Worm (Caenorhabditis elegans): Measurements from ENCODE around the gene ZK669.5.

- TF ChIP-seq lag-1 (GFP tag; IDR thresholded peaks at IDR 0.05) (no peak), akir-1 (GFP tag; optimal IDR thresholded peaks at IDR 0.05) (no peak), nhr-27 (tag; optimal IDR thresholded peaks at IDR 0.05) (no peak), snpc-4 (GFP tag; optimal IDR thresholded peaks at IDR 0.05) (no peak), snpc-4 (tag; optimal IDR thresholded peaks at IDR 0.05) (no peak), zfh-2 (GFP tag; conservative IDR thresholded peaks at IDR 0.05) (no peak), attf-3 (GFP tag; conservative IDR thresholded peaks at IDR 0.05) (no peak), dpl-1 (GFP tag; optimal IDR thresholded peaks at IDR 0.05) (no peak), mcd-1 (GFP tag; IDR thresholded peaks at IDR 0.05) (no peak), F22D6.2 (tag; optimal IDR thresholded peaks at IDR 0.05) (no peak), ccch-3 (GFP tag; optimal IDR thresholded peaks at IDR 0.05) (no peak), ama-1 (optimal IDR thresholded peaks at IDR 0.05) (no peak), ama-1 (GFP tag; optimal IDR thresholded peaks at IDR 0.05) (no peak), attf-5 (GFP tag; optimal IDR thresholded peaks at IDR 0.05) (no peak), gei-17 (GFP tag; optimal IDR thresholded peaks at IDR 0.05) (no peak), unc-130 (GFP tag; optimal IDR thresholded peaks at IDR 0.05) (no peak)
These were observed 11.1 kb downstream of the ZK669.5 start for ce11 chrII:7935622-7936021.
